Worm (Caenorhabditis elegans): Measurements from ENCODE around the gene Y25C1A.14.

The Y25C1A.14 gene

DNA sequence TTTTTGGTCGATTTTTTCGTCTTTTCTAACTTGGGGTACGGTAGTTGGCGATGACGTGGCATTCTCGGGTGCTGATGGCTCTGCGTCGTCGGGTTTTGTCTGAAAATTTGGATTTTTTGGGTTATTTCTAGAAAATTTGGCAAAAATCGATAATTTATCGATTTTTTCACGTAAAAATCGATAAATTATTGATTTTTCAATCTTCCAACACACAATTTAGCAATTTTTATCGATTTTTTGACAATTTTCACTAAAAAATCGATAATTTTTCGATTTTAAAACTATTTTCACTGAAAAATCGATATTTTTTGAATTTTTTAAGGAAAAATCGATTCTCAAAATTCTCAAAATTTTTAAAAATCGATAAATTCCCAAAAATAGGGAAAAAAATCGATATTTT lies 33.9 kb downstream of the Y25C1A.14 start:
- no peak for TF ChIP-seq unc-62 (GFP tag; optimal IDR thresholded peaks at IDR 0.05)
- TF ChIP-seq lin-13 (GFP tag; optimal IDR thresholded peaks at IDR 0.05): no peak
- no peak for TF ChIP-seq egl-27 (tag; optimal IDR thresholded peaks at IDR 0.05)
- TF ChIP-seq peb-1 (tag; optimal IDR thresholded peaks at IDR 0.05): no peak
- TF ChIP-seq sma-9 (GFP tag; optimal IDR thresholded peaks at IDR 0.05): no peak
- no peak for TF ChIP-seq sma-9 (tag; optimal IDR thresholded peaks at IDR 0.05)
- no peak for TF ChIP-seq dmd-4 (tag; optimal IDR thresholded peaks at IDR 0.05)
- TF ChIP-seq ceh-16 (tag; optimal IDR thresholded peaks at IDR 0.05): no peak
- no peak for TF ChIP-seq elt-3 (tag; optimal IDR thresholded peaks at IDR 0.05)
- TF ChIP-seq nhr-23 (tag; optimal IDR thresholded peaks at IDR 0.05): no peak
- no peak for TF ChIP-seq R02D3.7 (tag; optimal IDR thresholded peaks at IDR 0.05)

DNA sequence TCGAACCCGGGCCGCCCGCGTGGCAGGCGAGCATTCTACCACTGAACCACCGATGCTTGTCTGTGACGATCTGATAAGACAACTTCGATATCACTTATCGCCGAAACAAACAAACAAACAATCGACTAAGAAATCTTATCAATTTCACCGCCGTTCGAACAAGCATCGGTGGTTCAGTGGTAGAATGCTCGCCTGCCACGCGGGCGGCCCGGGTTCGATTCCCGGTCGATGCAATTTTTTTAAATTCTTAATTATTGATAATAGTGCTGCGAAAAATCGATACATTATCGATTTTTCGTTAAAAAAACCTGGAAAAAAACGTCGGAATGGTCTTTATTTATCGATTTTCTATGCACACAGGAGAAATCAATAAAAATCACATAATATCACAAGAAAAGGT lies 34.5 kb downstream of the Y25C1A.14 start:
- peak; percentile 3 for TF ChIP-seq gmeb-1 (tag; optimal IDR thresholded peaks at IDR 0.05)
- TF ChIP-seq lsy-2 (tag; optimal IDR thresholded peaks at IDR 0.05): peak in 1 of 2 experiments; percentile 42
- no peak for TF ChIP-seq ama-1 (optimal IDR thresholded peaks at IDR 0.05)
- no peak for TF ChIP-seq nhr-129 (tag; optimal IDR thresholded peaks at IDR 0.05)
- TF ChIP-seq ztf-1 (GFP tag; conservative IDR thresholded peaks at IDR 0.05): no peak
- peak; percentile 45 for TF ChIP-seq sma-3 (GFP tag; optimal IDR thresholded peaks at IDR 0.05)
- TF ChIP-seq fos-1 (tag; optimal IDR thresholded peaks at IDR 0.05): peak; percentile 8
- no peak for TF ChIP-seq unc-55 (GFP tag; optimal IDR thresholded peaks at IDR 0.05)
- TF ChIP-seq zag-1 (tag; optimal IDR thresholded peaks at IDR 0.05): no peak
- peak; percentile 71 for TF ChIP-seq crh-2 (tag; optimal IDR thresholded peaks at IDR 0.05)
- no peak for TF ChIP-seq ceh-82 (tag; optimal IDR thresholded peaks at IDR 0.05)
- TF ChIP-seq mab-5 (tag; optimal IDR thresholded peaks at IDR 0.05): no peak
- TF ChIP-seq nhr-77 (tag; optimal IDR thresholded peaks at IDR 0.05): no peak

DNA sequence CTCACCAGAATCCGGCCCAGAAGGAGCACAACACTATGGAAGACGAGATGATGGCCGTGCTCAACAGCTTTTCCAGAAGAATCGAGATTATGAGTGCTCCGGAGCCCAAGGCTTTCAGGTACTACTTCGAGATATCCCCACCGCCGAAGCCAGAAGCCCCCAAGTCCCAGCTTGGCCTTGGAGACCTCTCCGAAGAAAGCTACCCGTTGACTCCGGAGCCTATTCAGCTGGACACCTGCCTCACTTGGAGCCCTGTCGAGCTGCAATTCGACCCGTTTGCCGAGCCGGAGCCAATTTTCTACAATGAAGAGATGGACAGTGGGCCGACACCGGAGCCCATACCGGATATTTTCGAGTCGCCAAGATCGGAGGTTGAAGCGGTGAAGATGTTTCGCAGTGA lies 35.2 kb downstream of the Y25C1A.14 start:
- TF ChIP-seq C34F6.9 (tag; optimal IDR thresholded peaks at IDR 0.05): no peak
- TF ChIP-seq nhr-6 (tag; optimal IDR thresholded peaks at IDR 0.05): no peak
- TF ChIP-seq sma-3 (GFP tag; optimal IDR thresholded peaks at IDR 0.05): no peak
- no peak for TF ChIP-seq alr-1 (tag; optimal IDR thresholded peaks at IDR 0.05)
- no peak for TF ChIP-seq R02D3.7 (tag; optimal IDR thresholded peaks at IDR 0.05)
- TF ChIP-seq peb-1 (tag; optimal IDR thresholded peaks at IDR 0.05): no peak
- TF ChIP-seq nhr-12 (tag; optimal IDR thresholded peaks at IDR 0.05): no peak
- TF ChIP-seq aly-2 (tag; optimal IDR thresholded peaks at IDR 0.05): no peak
- no peak for TF ChIP-seq skn-1 (tag; optimal IDR thresholded peaks at IDR 0.05)
- no peak for TF ChIP-seq nhr-25 (tag; optimal IDR thresholded peaks at IDR 0.05)
- no peak for TF ChIP-seq nhr-129 (tag; optimal IDR thresholded peaks at IDR 0.05)
- TF ChIP-seq ztf-11 (tag; optimal IDR thresholded peaks at IDR 0.05): no peak
- no peak for TF ChIP-seq ZK546.5 (tag; optimal IDR thresholded peaks at IDR 0.05)
- no peak for TF ChIP-seq ztf-1 (GFP tag; conservative IDR thresholded peaks at IDR 0.05)
- no peak for TF ChIP-seq nhr-10 (tag; optimal IDR thresholded peaks at IDR 0.05)
- TF ChIP-seq crh-2 (tag; optimal IDR thresholded peaks at IDR 0.05): no peak
- no peak for TF ChIP-seq Y55F3AM.14 (GFP tag; optimal IDR thresholded peaks at IDR 0.05)
- TF ChIP-seq lin-39 (tag; optimal IDR thresholded peaks at IDR 0.05): no peak
- no peak for TF ChIP-seq ceh-16 (tag; optimal IDR thresholded peaks at IDR 0.05)
- no peak for TF ChIP-seq mab-5 (tag; optimal IDR thresholded peaks at IDR 0.05)

DNA sequence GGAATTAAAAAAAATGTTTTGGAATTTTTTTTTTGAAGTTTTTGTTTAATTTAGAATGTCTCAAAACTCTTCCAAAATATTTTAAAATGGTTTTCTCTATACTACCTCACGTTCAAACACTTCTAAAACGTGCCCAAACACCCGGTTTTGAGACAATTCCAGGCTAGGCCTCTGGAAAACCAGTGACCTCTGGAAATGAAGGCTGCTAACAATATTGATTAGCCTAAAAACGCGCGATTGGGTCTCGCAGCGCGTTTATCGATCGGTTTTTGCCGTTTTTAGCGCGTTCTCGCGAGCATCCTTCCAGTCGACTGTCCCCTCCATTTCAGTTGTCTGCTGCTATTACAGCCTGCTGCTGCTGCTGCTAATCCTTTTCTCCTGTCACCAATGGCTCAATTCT lies 36.0 kb downstream of the Y25C1A.14 start, which contains the start of gene Y25C1A.6:
Y25C1A.6 (plus strand) TSS at position 301 of the 400 bp plus-strand sequence.
- TF ChIP-seq unc-55 (GFP tag; optimal IDR thresholded peaks at IDR 0.05): no peak
- TF ChIP-seq sem-4 (tag; optimal IDR thresholded peaks at IDR 0.05): no peak
- no peak for TF ChIP-seq nhr-10 (tag; optimal IDR thresholded peaks at IDR 0.05)
- TF ChIP-seq elt-1 (tag; optimal IDR thresholded peaks at IDR 0.05): no peak
- TF ChIP-seq nhr-12 (tag; optimal IDR thresholded peaks at IDR 0.05): no peak
- TF ChIP-seq elt-3 (tag; optimal IDR thresholded peaks at IDR 0.05): no peak
- no peak for TF ChIP-seq C34F6.9 (tag; optimal IDR thresholded peaks at IDR 0.05)
- no peak for TF ChIP-seq nhr-237 (tag; optimal IDR thresholded peaks at IDR 0.05)
- no peak for TF ChIP-seq ZK546.5 (tag; optimal IDR thresholded peaks at IDR 0.05)
- no peak for TF ChIP-seq ceh-82 (tag; optimal IDR thresholded peaks at IDR 0.05)
- TF ChIP-seq nhr-129 (tag; optimal IDR thresholded peaks at IDR 0.05): no peak
- no peak for TF ChIP-seq Y55F3AM.14 (GFP tag; optimal IDR thresholded peaks at IDR 0.05)
- TF ChIP-seq nhr-77 (tag; optimal IDR thresholded peaks at IDR 0.05): no peak
- no peak for TF ChIP-seq lin-39 (tag; optimal IDR thresholded peaks at IDR 0.05)
- no peak for TF ChIP-seq mdl-1 (tag; optimal IDR thresholded peaks at IDR 0.05)
- no peak for TF ChIP-seq snpc-4 (tag; optimal IDR thresholded peaks at IDR 0.05)
- TF ChIP-seq ama-1 (optimal IDR thresholded peaks at IDR 0.05): no peak
- TF ChIP-seq aly-2 (tag; optimal IDR thresholded peaks at IDR 0.05): no peak
